Worm (Caenorhabditis elegans): ENCODE data around the gene sphk-1.
A peak's percentile ranks its signal among the peaks of the same experiment; 100 is the strongest.

Gene sphk-1

ce11 chrII:8743379-8744173 is 42.1 kb upstream of the sphk-1 start, which contains the start of gene mak-1:
Gene mak-1 (plus strand): TSS chrII:8744071.
- TF ChIP-seq madf-6 (GFP tag; IDR thresholded peaks at IDR 0.05), result no peak
- no peak for TF ChIP-seq nhr-27 (tag; optimal IDR thresholded peaks at IDR 0.05)
- no peak for TF ChIP-seq B0261.1 (tag; optimal IDR thresholded peaks at IDR 0.05)
- TF ChIP-seq let-607 (tag; optimal IDR thresholded peaks at IDR 0.05), result peak in 1 of 2 experiments; percentile 29
- TF ChIP-seq nfya-2 (GFP tag; IDR thresholded peaks at IDR 0.05), result no peak
- peak; percentile 10 for TF ChIP-seq tbp1 (GFP tag; optimal IDR thresholded peaks at IDR 0.05)
- TF ChIP-seq cebp-2 (GFP tag; IDR thresholded peaks at IDR 0.05), result no peak
- TF ChIP-seq C06A6.2 (GFP tag; conservative IDR thresholded peaks at IDR 0.05), result peak; percentile 32; the same call in 1 of the 2 replicates
- TF ChIP-seq madf-3 (GFP tag; IDR thresholded peaks at IDR 0.05), result no peak
- no peak for TF ChIP-seq bed-1 (GFP tag; IDR thresholded peaks at IDR 0.05)
- no peak for TF ChIP-seq nhr-90 (tag; optimal IDR thresholded peaks at IDR 0.05)
- peak; percentile 31 for TF ChIP-seq nhr-80 (tag; optimal IDR thresholded peaks at IDR 0.05)
- no peak for TF ChIP-seq snpc-4 (GFP tag; optimal IDR thresholded peaks at IDR 0.05)
- TF ChIP-seq snpc-4 (tag; optimal IDR thresholded peaks at IDR 0.05), result no peak
- no peak for TF ChIP-seq cebp-1 (GFP tag; IDR thresholded peaks at IDR 0.05)
- TF ChIP-seq cebp-1 (tag; optimal IDR thresholded peaks at IDR 0.05), result peak; percentile 56
- no peak for TF ChIP-seq Y79H2A.3 (GFP tag; conservative IDR thresholded peaks at IDR 0.05)
- no peak for TF ChIP-seq F49E8.2 (tag; optimal IDR thresholded peaks at IDR 0.05; ENCODE audit: insufficient read depth)
- 0 out of 2 replicates have a peak, but pooled peaks have one; percentile 29 for TF ChIP-seq lin-26 (GFP tag; IDR thresholded peaks at IDR 0.05)
- TF ChIP-seq xnd-1 (tag; optimal IDR thresholded peaks at IDR 0.05), result no peak
- peak; percentile 87 for TF ChIP-seq ama-1 (optimal IDR thresholded peaks at IDR 0.05)
- no peak for TF ChIP-seq ama-1 (GFP tag; optimal IDR thresholded peaks at IDR 0.05)
- TF ChIP-seq hmg-1.2 (GFP tag; IDR thresholded peaks at IDR 0.05), result peak; percentile 16; the same call in 1 of the 2 replicates
- TF ChIP-seq ztf-26 (tag; optimal IDR thresholded peaks at IDR 0.05), result peak; percentile 22
- TF ChIP-seq rec-8 (tag; optimal IDR thresholded peaks at IDR 0.05), result no peak
- peak; percentile 65 for TF ChIP-seq lin-40 (tag; optimal IDR thresholded peaks at IDR 0.05)

ce11 chrII:8742972-8743371 is 41.5 kb upstream of the sphk-1 start:
- TF ChIP-seq F57C9.4 (tag; optimal IDR thresholded peaks at IDR 0.05) (no peak), snpc-3.4 (tag; optimal IDR thresholded peaks at IDR 0.05) (peak; percentile 2), ztf-18 (tag; optimal IDR thresholded peaks at IDR 0.05) (peak; percentile 41), pha-4 (tag; optimal IDR thresholded peaks at IDR 0.05) (no peak), nfya-2 (GFP tag; IDR thresholded peaks at IDR 0.05) (no peak), repo-1 (tag; optimal IDR thresholded peaks at IDR 0.05) (no peak), ztf-25 (GFP tag; IDR thresholded peaks at IDR 0.05) (no peak), unc-130 (GFP tag; optimal IDR thresholded peaks at IDR 0.05) (no peak), snpc-4 (GFP tag; optimal IDR thresholded peaks at IDR 0.05) (no peak), snpc-4 (tag; optimal IDR thresholded peaks at IDR 0.05) (no peak), unc-62 (GFP tag; optimal IDR thresholded peaks at IDR 0.05) (no peak), ets-4 (GFP tag; optimal IDR thresholded peaks at IDR 0.05) (no peak), aptf-3 (GFP tag; IDR thresholded peaks at IDR 0.05) (no peak)
